Worm (Caenorhabditis elegans): Measurements from ENCODE around the gene cri-2.

The cri-2 gene

ce11 chrV:8163199-8163598 lies 38.4 kb upstream of the cri-2 start:
- TF ChIP-seq fkh-10 (GFP tag; optimal IDR thresholded peaks at IDR 0.05) (no peak), hlh-30 (tag; optimal IDR thresholded peaks at IDR 0.05; ENCODE audit: insufficient read depth) (no peak), hlh-8 (tag; optimal IDR thresholded peaks at IDR 0.05) (no peak), sox-2 (GFP tag; IDR thresholded peaks at IDR 0.05) (no peak), sdc-2 (tag; optimal IDR thresholded peaks at IDR 0.05) (no peak), K02D7.2 (tag; optimal IDR thresholded peaks at IDR 0.05) (no peak), Y22D7AL.16 (tag; optimal IDR thresholded peaks at IDR 0.05) (no peak), T23F11.4 (GFP tag; optimal IDR thresholded peaks at IDR 0.05) (no peak), ceh-9 (tag; optimal IDR thresholded peaks at IDR 0.05) (no peak), lim-6 (tag; optimal IDR thresholded peaks at IDR 0.05) (no peak), ceh-14 (tag; optimal IDR thresholded peaks at IDR 0.05) (no peak), rnt-1 (tag; optimal IDR thresholded peaks at IDR 0.05) (no peak), sox-4 (tag; optimal IDR thresholded peaks at IDR 0.05) (no peak), npax-4 (tag; optimal IDR thresholded peaks at IDR 0.05) (no peak), hlh-6 (tag; optimal IDR thresholded peaks at IDR 0.05) (no peak), eyg-1 (tag; optimal IDR thresholded peaks at IDR 0.05) (no peak), ceh-22 (tag; optimal IDR thresholded peaks at IDR 0.05) (no peak)

ce11 chrV:8168219-8168962 lies 33.2 kb upstream of the cri-2 start, which contains the start of gene F20D6.8:
Gene F20D6.8, minus strand, starts transcription at chrV:8168269.
- TF ChIP-seq odd-2 (tag; optimal IDR thresholded peaks at IDR 0.05) (no peak), ceh-19 (GFP tag; optimal IDR thresholded peaks at IDR 0.05) (no peak), unc-42 (tag; optimal IDR thresholded peaks at IDR 0.05) (peak; percentile 31), pha-4 (tag; optimal IDR thresholded peaks at IDR 0.05) (no peak)

ce11 chrV:8169150-8169549 lies 32.5 kb upstream of the cri-2 start:
- TF ChIP-seq lin-11 (tag; optimal IDR thresholded peaks at IDR 0.05) (no peak), ahr-1 (tag; optimal IDR thresholded peaks at IDR 0.05) (no peak), unc-3 (GFP tag; conservative IDR thresholded peaks at IDR 0.05) (no peak), unc-3 (tag; optimal IDR thresholded peaks at IDR 0.05) (no peak), K02D7.2 (tag; optimal IDR thresholded peaks at IDR 0.05) (no peak), pha-4 (tag; optimal IDR thresholded peaks at IDR 0.05) (no peak)

ce11 chrV:8170300-8170699 lies 31.3 kb upstream of the cri-2 start:
- no peak for TF ChIP-seq ama-1 (optimal IDR thresholded peaks at IDR 0.05)
- no peak for TF ChIP-seq lim-6 (tag; optimal IDR thresholded peaks at IDR 0.05)
- TF ChIP-seq ahr-1 (tag; optimal IDR thresholded peaks at IDR 0.05), result no peak
- TF ChIP-seq ceh-31 (tag; optimal IDR thresholded peaks at IDR 0.05), result no peak
- TF ChIP-seq ceh-45 (GFP tag; IDR thresholded peaks at IDR 0.05), result no peak
- no peak for TF ChIP-seq C08G9.2 (tag; optimal IDR thresholded peaks at IDR 0.05)
- TF ChIP-seq C38D4.7 (GFP tag; optimal IDR thresholded peaks at IDR 0.05), result no peak
- no peak for TF ChIP-seq ceh-19 (GFP tag; optimal IDR thresholded peaks at IDR 0.05)
- TF ChIP-seq pag-3 (tag; optimal IDR thresholded peaks at IDR 0.05; ENCODE audit: borderline replicate concordance), result no peak
- TF ChIP-seq odd-2 (tag; optimal IDR thresholded peaks at IDR 0.05), result no peak
- TF ChIP-seq mec-3 (tag; optimal IDR thresholded peaks at IDR 0.05; ENCODE audit: borderline replicate concordance), result no peak
- no peak for TF ChIP-seq syd-9 (tag; optimal IDR thresholded peaks at IDR 0.05)
- no peak for TF ChIP-seq sox-4 (tag; optimal IDR thresholded peaks at IDR 0.05)
- no peak for TF ChIP-seq unc-55 (GFP tag; optimal IDR thresholded peaks at IDR 0.05)

- TF ChIP-seq pag-3 (tag; optimal IDR thresholded peaks at IDR 0.05; ENCODE audit: borderline replicate concordance) (no peak), pros-1 (tag; optimal IDR thresholded peaks at IDR 0.05) (no peak), fax-1 (tag; optimal IDR thresholded peaks at IDR 0.05) (no peak), pax-1 (tag; optimal IDR thresholded peaks at IDR 0.05) (no peak), ceh-19 (GFP tag; optimal IDR thresholded peaks at IDR 0.05) (no peak), F13H6.1 (tag; optimal IDR thresholded peaks at IDR 0.05) (no peak), hlh-6 (tag; optimal IDR thresholded peaks at IDR 0.05) (no peak), rnt-1 (tag; optimal IDR thresholded peaks at IDR 0.05) (no peak), T23F11.4 (GFP tag; optimal IDR thresholded peaks at IDR 0.05) (no peak), che-1 (tag; optimal IDR thresholded peaks at IDR 0.05) (no peak), pat-9 (tag; optimal IDR thresholded peaks at IDR 0.05) (no peak), ztf-16 (tag; optimal IDR thresholded peaks at IDR 0.05) (no peak), K02D7.2 (tag; optimal IDR thresholded peaks at IDR 0.05) (no peak), dmd-4 (tag; optimal IDR thresholded peaks at IDR 0.05; ENCODE audit: borderline replicate concordance) (no peak), ceh-24 (tag; optimal IDR thresholded peaks at IDR 0.05) (no peak)
Measured at ce11 chrV:8171688-8172087, 29.9 kb upstream of the cri-2 start.
